Fruit fly (Drosophila melanogaster) whole organism, embryonic: ENCODE data around the gene mxt.

ENCODE experiments used
- Ada2b ChIP-seq: fragments of 200-800 bp; sonication (Bioruptor generic); IDR thresholded peaks from 2 replicates; pipeline ENCODE4 v1.3.6; 2022; ENCODE audit warnings: missing biosample characterization, missing genetic modification characterization
- Atf6 ChIP-seq: fragments of 200-800 bp; sonication (Bioruptor generic); IDR thresholded peaks from 2 replicates; pipeline ENCODE4 v1.3.6; 2022; ENCODE audit warnings: missing biosample characterization, missing genetic modification characterization
- CG10267 ChIP-seq: fragments of 200-800 bp; sonication (Bioruptor generic); optimal IDR thresholded peaks from 2 replicates; lab custom pipeline; 2018; ENCODE audit warnings: missing biosample characterization, mild to moderate bottlenecking, missing genetic modification characterization, moderate library complexity
- CG10654 ChIP-seq: fragments of 200-800 bp; sonication (Bioruptor generic); optimal IDR thresholded peaks from 2 replicates; lab custom pipeline; 2016; ENCODE audit warnings: missing biosample characterization, missing genetic modification characterization
- CG10959 ChIP-seq: fragments of 200-800 bp; sonication (Bioruptor generic); IDR thresholded peaks from 2 replicates; pipeline ENCODE4 v1.3.6; 2022; ENCODE audit warnings: missing biosample characterization, missing genetic modification characterization
- CG12299 ChIP-seq: fragments of 200-800 bp; sonication (Bioruptor generic); optimal IDR thresholded peaks from 2 replicates; lab custom pipeline; 2018; ENCODE audit warnings: missing biosample characterization, mild to moderate bottlenecking, missing genetic modification characterization
- CG13287 ChIP-seq: fragments of 200-800 bp; sonication (Bioruptor generic); IDR thresholded peaks from 2 replicates; pipeline ENCODE4 v1.3.6; 2022; ENCODE audit warnings: missing biosample characterization, missing genetic modification characterization; ENCODE audit not compliant: partially characterized antibody
- CG14667 ChIP-seq: fragments of 200-800 bp; sonication (Bioruptor generic); IDR thresholded peaks from 2 replicates; pipeline ENCODE4 v1.3.6; 2022; ENCODE audit warnings: missing biosample characterization, missing genetic modification characterization
- CG16813 ChIP-seq: fragments of 200-800 bp; sonication (Bioruptor generic); IDR thresholded peaks from 3 replicates; pipeline ENCODE4 v1.3.6; 2022; ENCODE audit warnings: missing biosample characterization, missing genetic modification characterization; ENCODE audit not compliant: partially characterized antibody
- CG16863 ChIP-seq: fragments of 200-800 bp; sonication (Bioruptor generic); optimal IDR thresholded peaks from 3 replicates; lab custom pipeline; 2016; ENCODE audit warnings: missing biosample characterization, missing genetic modification characterization
- CG17359 ChIP-seq: fragments of 200-800 bp; sonication (Bioruptor generic); optimal IDR thresholded peaks from 3 replicates; lab custom pipeline; 2018; ENCODE audit warnings: missing biosample characterization, mild to moderate bottlenecking, missing genetic modification characterization, moderate library complexity
- CG1832 ChIP-seq: fragments of 200-800 bp; sonication (Bioruptor generic); optimal IDR thresholded peaks from 2 replicates; lab custom pipeline; 2017; ENCODE audit warnings: missing biosample characterization, mild to moderate bottlenecking, missing genetic modification characterization, inconsistent platforms
- CG30020 ChIP-seq: fragments of 200-800 bp; optimal IDR thresholded peaks from 2 replicates; lab custom pipeline; 2019; ENCODE audit warnings: missing biosample characterization, mild to moderate bottlenecking, missing genetic modification characterization, moderate library complexity
- CG31388 ChIP-seq: fragments of 200-800 bp; sonication (Bioruptor generic); optimal IDR thresholded peaks from 2 replicates; lab custom pipeline; 2016; ENCODE audit warnings: missing biosample characterization, missing genetic modification characterization
- CG7556 ChIP-seq: fragments of 200-800 bp; sonication (Bioruptor generic); optimal IDR thresholded peaks from 2 replicates; lab custom pipeline; 2017; ENCODE audit warnings: missing biosample characterization, mild to moderate bottlenecking, missing genetic modification characterization
- CG7786 ChIP-seq: fragments of 200-800 bp; sonication (Bioruptor generic); optimal IDR thresholded peaks from 2 replicates; lab custom pipeline; 2016; ENCODE audit warnings: missing biosample characterization, missing genetic modification characterization
- CG8089 ChIP-seq: fragments of 200-800 bp; sonication (Bioruptor generic); optimal IDR thresholded peaks from 3 replicates; lab custom pipeline; 2016; ENCODE audit warnings: missing biosample characterization, missing genetic modification characterization
- CG8478 ChIP-seq: fragments of >200 bp; optimal IDR thresholded peaks from 2 replicates; lab custom pipeline; 2018
- HLH54F ChIP-seq: fragments of 200-800 bp; sonication (Bioruptor generic); optimal IDR thresholded peaks from 3 replicates; lab custom pipeline; 2016; ENCODE audit warnings: missing biosample characterization, missing genetic modification characterization
- Hr39 ChIP-seq: fragments of >200 bp; optimal IDR thresholded peaks from 2 replicates; lab custom pipeline; 2017
- Mrtf ChIP-seq: fragments of 200-800 bp; sonication (Bioruptor generic); IDR thresholded peaks from 3 replicates; pipeline ENCODE4 v1.3.6; 2022; ENCODE audit warnings: missing biosample characterization, missing genetic modification characterization
- Neu2 ChIP-seq: fragments of 200-800 bp; sonication (Bioruptor generic); optimal IDR thresholded peaks from 3 replicates; lab custom pipeline; 2016; ENCODE audit warnings: missing biosample characterization, missing genetic modification characterization, borderline replicate concordance
- Nf-YC ChIP-seq: fragments of 200-800 bp; optimal IDR thresholded peaks from 3 replicates; lab custom pipeline; 2019; ENCODE audit warnings: missing biosample characterization, mild to moderate bottlenecking, missing genetic modification characterization, moderate library complexity
- Rx ChIP-seq: fragments of 200-800 bp; sonication (Bioruptor generic); IDR thresholded peaks from 2 replicates; pipeline ENCODE4 v1.3.6; 2022; ENCODE audit warnings: missing biosample characterization, missing genetic modification characterization
- Spps ChIP-seq: fragments of 200-800 bp; sonication (Bioruptor generic); optimal IDR thresholded peaks from 2 replicates; lab custom pipeline; 2018; ENCODE audit warnings: missing biosample characterization, mild to moderate bottlenecking, missing genetic modification characterization
- ci ChIP-seq: fragments of 200-800 bp; sonication (Bioruptor generic); IDR thresholded peaks from 3 replicates; pipeline ENCODE4 v1.3.6; 2022; ENCODE audit warnings: missing biosample characterization, missing genetic modification characterization
- crc ChIP-seq: fragments of 200-800 bp; sonication (Bioruptor generic); optimal IDR thresholded peaks from 2 replicates; lab custom pipeline; 2016; ENCODE audit warnings: missing biosample characterization, missing genetic modification characterization
- crol ChIP-seq: fragments of 200-800 bp; sonication (Bioruptor generic); IDR thresholded peaks from 2 replicates; pipeline ENCODE4 v1.3.6; 2022; ENCODE audit warnings: missing biosample characterization, missing genetic modification characterization
- disco-r ChIP-seq: fragments of 200-800 bp; sonication (Bioruptor generic); optimal IDR thresholded peaks from 2 replicates; lab custom pipeline; 2016; ENCODE audit warnings: missing biosample characterization, missing genetic modification characterization
- dpn ChIP-seq, 2 experiments: fragments of 200-800 bp; sonication (Bioruptor generic); optimal IDR thresholded peaks; 3 replicates each; lab custom pipeline; 2016; ENCODE audit warnings: missing biosample characterization in 2 of 2, missing genetic modification characterization in 2 of 2
- fd3F ChIP-seq: fragments of 200-800 bp; sonication (Bioruptor generic); optimal IDR thresholded peaks from 2 replicates; lab custom pipeline; 2018; ENCODE audit warnings: missing biosample characterization, mild to moderate bottlenecking, missing genetic modification characterization, moderate library complexity
- fru ChIP-seq: fragments of >200 bp; optimal IDR thresholded peaks from 2 replicates; lab custom pipeline; 2017
- gsb-n ChIP-seq: fragments of 200-800 bp; sonication (Bioruptor generic); optimal IDR thresholded peaks from 3 replicates; lab custom pipeline; 2018; ENCODE audit warnings: missing biosample characterization, mild to moderate bottlenecking, missing genetic modification characterization
- ham ChIP-seq: fragments of 200-800 bp; sonication (Bioruptor generic); IDR thresholded peaks from 2 replicates; pipeline ENCODE4 v1.3.6; 2022; ENCODE audit warnings: missing biosample characterization, missing genetic modification characterization
- hbn ChIP-seq: fragments of 200-800 bp; sonication (Bioruptor generic); IDR thresholded peaks from 2 replicates; pipeline ENCODE4 v1.3.6; 2022; ENCODE audit warnings: missing biosample characterization, missing genetic modification characterization; ENCODE audit not compliant: partially characterized antibody
- hth ChIP-seq: fragments of >200 bp; optimal IDR thresholded peaks from 2 replicates; lab custom pipeline; 2017; ENCODE audit warnings: inconsistent platforms
- lbe ChIP-seq: fragments of 200-800 bp; sonication (Bioruptor generic); optimal IDR thresholded peaks from 2 replicates; lab custom pipeline; 2016; ENCODE audit warnings: missing biosample characterization, mild to moderate bottlenecking, missing genetic modification characterization
- lmd ChIP-seq: fragments of 200-800 bp; sonication (Bioruptor generic); IDR thresholded peaks from 2 replicates; pipeline ENCODE4 v1.3.6; 2022; ENCODE audit warnings: missing biosample characterization, missing genetic modification characterization
- nmo ChIP-seq: fragments of 200-800 bp; sonication (Bioruptor generic); optimal IDR thresholded peaks from 2 replicates; lab custom pipeline; 2018; ENCODE audit warnings: missing biosample characterization, mild to moderate bottlenecking, missing genetic modification characterization, moderate library complexity
- onecut ChIP-seq: fragments of 200-800 bp; sonication (Bioruptor generic); IDR thresholded peaks from 2 replicates; pipeline ENCODE4 v1.3.6; 2022; ENCODE audit warnings: missing biosample characterization, missing genetic modification characterization
- pfk ChIP-seq: fragments of 200-800 bp; sonication (Bioruptor generic); optimal IDR thresholded peaks from 2 replicates; lab custom pipeline; 2018; ENCODE audit warnings: missing biosample characterization, mild to moderate bottlenecking, missing genetic modification characterization, moderate library complexity
- ranshi ChIP-seq: fragments of 200-800 bp; sonication (Bioruptor generic); IDR thresholded peaks from 2 replicates; pipeline ENCODE4 v1.3.6; 2022; ENCODE audit warnings: missing biosample characterization, missing genetic modification characterization
- sc ChIP-seq, 3 experiments: fragments of >200 bp in 2 of 3; fragments of 200-800 bp in 1 of 3; sonication (Bioruptor generic) in 1 of 3; optimal IDR thresholded peaks; 2 replicates in 2 of 3; 3 replicates in 1 of 3; lab custom pipeline; 2017; ENCODE audit warnings: mild to moderate bottlenecking in 1 of 3, missing biosample characterization in 1 of 3, missing genetic modification characterization in 1 of 3, missing genetic modification reagents in 1 of 3
- seq ChIP-seq: fragments of 200-800 bp; sonication (Bioruptor generic); IDR thresholded peaks from 2 replicates; pipeline ENCODE4 v1.3.6; 2022; ENCODE audit warnings: missing biosample characterization, missing genetic modification characterization
- sr ChIP-seq: fragments of 200-800 bp; sonication (Bioruptor generic); IDR thresholded peaks from 3 replicates; pipeline ENCODE4 v1.3.6; 2022; ENCODE audit warnings: missing biosample characterization, missing genetic modification characterization
- tll ChIP-seq, 2 experiments: fragments of 200-800 bp in 1 of 2; fragments of >200 bp in 1 of 2; sonication (Bioruptor generic) in 1 of 2; optimal IDR thresholded peaks; 2 replicates each; lab custom pipeline; 2017 to 2019; ENCODE audit warnings: missing biosample characterization in 2 of 2, missing genetic modification characterization in 2 of 2, mild to moderate bottlenecking in 1 of 2, moderate library complexity in 1 of 2
- twi ChIP-seq: fragments of 200-800 bp; optimal IDR thresholded peaks from 2 replicates; lab custom pipeline; 2019; ENCODE audit warnings: missing biosample characterization, mild to moderate bottlenecking, missing genetic modification characterization, moderate library complexity
- tx ChIP-seq: fragments of 200-800 bp; sonication (Bioruptor generic); optimal IDR thresholded peaks from 2 replicates; lab custom pipeline; 2016; ENCODE audit warnings: missing biosample characterization, missing genetic modification characterization
- wor ChIP-seq: fragments of 200-800 bp; sonication (Bioruptor generic); IDR thresholded peaks from 2 replicates; pipeline ENCODE4 v1.3.6; 2022; ENCODE audit warnings: missing biosample characterization, missing genetic modification characterization
- zf30C ChIP-seq: fragments of 200-800 bp; sonication (Bioruptor generic); optimal IDR thresholded peaks from 3 replicates; lab custom pipeline; 2018; ENCODE audit warnings: missing biosample characterization, mild to moderate bottlenecking, missing genetic modification characterization

mxt gene

DNA sequence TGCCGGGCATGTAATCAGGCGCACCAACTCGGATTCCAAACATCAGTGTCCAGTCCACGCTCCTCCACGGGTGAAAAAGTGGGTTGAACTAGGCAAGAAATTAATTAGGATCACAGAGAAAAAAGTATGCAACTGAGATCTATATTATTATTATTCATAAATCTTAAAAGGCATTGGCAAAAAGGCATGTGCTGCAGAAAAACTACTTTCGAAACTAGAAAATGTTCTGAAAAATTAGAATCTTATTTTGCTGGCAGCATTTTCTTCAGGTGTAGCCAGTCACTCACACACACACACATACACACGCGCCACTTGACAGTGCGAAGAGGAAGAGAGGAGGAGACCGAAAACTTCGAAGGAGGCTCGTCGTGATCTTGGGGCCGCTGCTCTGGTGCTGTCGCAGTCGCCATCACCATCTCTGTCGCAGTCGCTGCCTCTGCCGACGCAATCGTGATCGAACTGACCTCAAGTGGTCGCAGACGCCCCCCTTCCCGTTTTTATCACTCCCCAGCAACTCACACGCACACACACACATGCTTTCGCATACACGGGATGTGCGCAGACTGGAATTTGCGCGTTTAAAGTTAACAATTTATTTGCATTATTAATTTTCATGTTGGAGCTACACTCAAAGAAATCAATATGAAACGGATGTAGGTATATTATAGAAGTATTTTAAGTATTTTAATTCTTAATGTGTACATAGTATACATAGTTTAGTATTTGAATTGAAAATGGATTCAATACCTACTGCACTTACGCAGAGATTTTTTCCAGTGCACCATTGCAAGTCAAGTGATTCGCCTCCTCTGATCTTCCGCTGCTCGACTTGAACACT lies 40.5 kb upstream of the mxt start (continued):
- TF ChIP-seq ham (GFP tag; lab: Robert Waterston, UW) (no peak), CG7786 (GFP tag; lab: Kevin White, UChicago) (no peak), CG8478 (lab: Kevin White, UChicago) (no peak), Neu2 (GFP tag; lab: Kevin White, UChicago) (no peak), tll (GFP tag; optimal IDR thresholded peaks at IDR 0.05; lab: Kevin White, UChicago) (no peak), CG8089 (GFP tag; lab: Kevin White, UChicago) (no peak), Ada2b (GFP tag; lab: Robert Waterston, UW) (peak; percentile 73), ci (peak; percentile 67), fru (lab: Kevin White, UChicago) (no peak), wor (peak; percentile 32), nmo (GFP tag; lab: Kevin White, UChicago) (peak; percentile 55), CG7556 (GFP tag; lab: Kevin White, UChicago) (peak; percentile 39), sc (optimal IDR thresholded peaks at IDR 0.05; lab: Kevin White, UChicago) (no peak), sc (GFP tag; optimal IDR thresholded peaks at IDR 0.05; lab: Kevin White, UChicago) (peak; percentile 23), disco-r (GFP tag; lab: Kevin White, UChicago) (no peak), Atf6 (GFP tag; lab: Robert Waterston, UW) (0 out of 2 replicates have a peak, but pooled peaks have one; percentile 13), CG10654 (GFP tag; lab: Kevin White, UChicago) (peak; percentile 35), zf30C (peak; percentile 65), Nf-YC (tag; lab: Kevin White, UChicago) (peak; percentile 4), hbn (GFP tag; lab: Robert Waterston, UW) (no peak), seq (peak; percentile 44; the same call in 1 of the 2 replicates), Hr39 (lab: Kevin White, UChicago) (no peak), CG31388 (GFP tag; lab: Kevin White, UChicago) (no peak), crol (GFP tag; lab: Robert Waterston, UW) (peak; percentile 69), CG16813 (GFP tag; lab: Robert Waterston, UW) (no peak), fd3F (peak; percentile 39), CG1832 (GFP tag; lab: Kevin White, UChicago) (no peak), CG10959 (GFP tag; lab: Robert Waterston, UW) (peak; percentile 57; the same call in 1 of the 2 replicates), Mrtf (GFP tag; lab: Robert Waterston, UW) (peak; percentile 59; the same call in 2 of the 3 replicates), CG12299 (no peak), twi (tag; lab: Kevin White, UChicago) (peak; percentile 35), ranshi (GFP tag; lab: Robert Waterston, UW) (peak; percentile 72), CG17359 (tag; lab: Kevin White, UChicago) (peak; percentile 63), CG14667 (GFP tag; lab: Robert Waterston, UW) (peak; percentile 63), CG13287 (GFP tag; lab: Robert Waterston, UW) (no peak), crc (GFP tag; lab: Kevin White, UChicago) (no peak), lbe (GFP tag; lab: Kevin White, UChicago) (peak; percentile 87), CG10267 (tag; lab: Kevin White, UChicago) (peak; percentile 15), sr (GFP tag; lab: Robert Waterston, UW) (no peak), lmd (GFP tag; lab: Robert Waterston, UW) (peak; percentile 63), Spps (no peak), CG30020 (tag; lab: Kevin White, UChicago) (no peak), dpn (GFP tag; optimal IDR thresholded peaks at IDR 0.05; lab: Kevin White, UChicago) (peak in 1 of 2 experiments; percentile 41), pfk (GFP tag; lab: Kevin White, UChicago) (no peak), hth (lab: Kevin White, UChicago) (no peak), HLH54F (GFP tag; lab: Kevin White, UChicago) (peak; percentile 33), onecut (GFP tag; lab: Robert Waterston, UW) (no peak), CG16863 (GFP tag; lab: Kevin White, UChicago) (no peak), gsb-n (tag; lab: Kevin White, UChicago) (peak; percentile 41), tx (GFP tag; lab: Kevin White, UChicago) (no peak), Rx (GFP tag; lab: Robert Waterston, UW) (peak; percentile 51; the same call in 1 of the 2 replicates)
